Worm (Caenorhabditis elegans): ENCODE data around the gene C56G2.4.

The C56G2.4 gene

ce11 chrIII:6356007-6356406 is 24.5 kb downstream of the C56G2.4 start:
- no peak for TF ChIP-seq unc-62 (GFP tag; optimal IDR thresholded peaks at IDR 0.05)

- no peak for TF ChIP-seq unc-62 (GFP tag; optimal IDR thresholded peaks at IDR 0.05)
Observed at ce11 chrIII:6356764-6357163, 25.2 kb downstream of the C56G2.4 start.

- TF ChIP-seq unc-62 (GFP tag; optimal IDR thresholded peaks at IDR 0.05): no peak
Observed at ce11 chrIII:6358704-6359103, 27.2 kb downstream of the C56G2.4 start.

- no peak for TF ChIP-seq unc-62 (GFP tag; optimal IDR thresholded peaks at IDR 0.05)
Observed at ce11 chrIII:6359171-6359854, 27.8 kb downstream of the C56G2.4 start.

ce11 chrIII:6360114-6360513 is 28.6 kb downstream of the C56G2.4 start:
- no peak for TF ChIP-seq unc-62 (GFP tag; optimal IDR thresholded peaks at IDR 0.05)

ce11 chrIII:6360825-6361224 is 29.3 kb downstream of the C56G2.4 start:
- no peak for TF ChIP-seq unc-62 (GFP tag; optimal IDR thresholded peaks at IDR 0.05)

- TF ChIP-seq unc-62 (GFP tag; optimal IDR thresholded peaks at IDR 0.05): no peak
Observed at ce11 chrIII:6361560-6361959, 30.0 kb downstream of the C56G2.4 start.

- no peak for TF ChIP-seq unc-62 (GFP tag; optimal IDR thresholded peaks at IDR 0.05)
Observed at ce11 chrIII:6362323-6362922, 30.9 kb downstream of the C56G2.4 start.

ce11 chrIII:6364395-6364794 is 32.9 kb downstream of the C56G2.4 start:
- no peak for TF ChIP-seq unc-62 (GFP tag; optimal IDR thresholded peaks at IDR 0.05)

ce11 chrIII:6367712-6368111 is 36.2 kb downstream of the C56G2.4 start, which contains the start of the genes C56G2.15 and thoc-2:
Gene C56G2.15, minus strand, starts transcription at chrIII:6367899.
Gene thoc-2, plus strand, starts transcription at chrIII:6368042.
- no peak for TF ChIP-seq unc-62 (GFP tag; optimal IDR thresholded peaks at IDR 0.05)

- TF ChIP-seq unc-62 (GFP tag; optimal IDR thresholded peaks at IDR 0.05): no peak
Observed at ce11 chrIII:6368524-6368923, 37.0 kb downstream of the C56G2.4 start.

- TF ChIP-seq unc-62 (GFP tag; optimal IDR thresholded peaks at IDR 0.05): no peak
Observed at ce11 chrIII:6373850-6374474, 42.4 kb downstream of the C56G2.4 start.

ce11 chrIII:6374947-6375415 is 43.4 kb downstream of the C56G2.4 start, which contains the start of the genes rps-13 and nfx-1:
Gene rps-13, minus strand, starts transcription at chrIII:6374997.
Gene nfx-1, plus strand, starts transcription at chrIII:6375379.
- no peak for TF ChIP-seq unc-62 (GFP tag; optimal IDR thresholded peaks at IDR 0.05)

- no peak for TF ChIP-seq unc-62 (GFP tag; optimal IDR thresholded peaks at IDR 0.05)
Observed at ce11 chrIII:6379129-6379528, 47.6 kb downstream of the C56G2.4 start, which contains the start of gene C16A3.6. Gene C16A3.6, plus strand, starts transcription at chrIII:6379212.

- TF ChIP-seq unc-62 (GFP tag; optimal IDR thresholded peaks at IDR 0.05): no peak
Observed at ce11 chrIII:6380472-6380871, 48.9 kb downstream of the C56G2.4 start, which contains the start of gene C16A3.5. Gene C16A3.5, plus strand, starts transcription at chrIII:6380772.

- no peak for TF ChIP-seq unc-62 (GFP tag; optimal IDR thresholded peaks at IDR 0.05)
Observed at ce11 chrIII:6381584-6382391, 50.3 kb downstream of the C56G2.4 start, which contains the start of gene znf-622. Gene znf-622, plus strand, starts transcription at chrIII:6381634.

Measured in whole organism, dauer.